Worm (Caenorhabditis elegans) whole organism, L4 larva: ENCODE data around the gene F19F10.3.

Source experiments
- F26F4.8 ChIP-seq: fragments of 200-800 bp; sonication (Bioruptor generic); conservative IDR thresholded peaks from 2 replicates; pipeline ENCODE4 v1.3.6; 2022; ENCODE audit warnings: missing genetic modification characterization, missing compliant biosample characterization
- fos-1 ChIP-seq: fragments of 150-350 bp; optimal IDR thresholded peaks from 2 replicates; lab custom pipeline; 2014; ENCODE audit warnings: missing biosample characterization, missing genetic modification characterization
- hif-1 ChIP-seq, 2 experiments: sonication (generic microtip); optimal IDR thresholded peaks; 2 replicates each; lab custom pipeline; 2016 to 2017; ENCODE audit warnings: missing compliant biosample characterization in 2 of 2, missing genetic modification characterization in 2 of 2, missing genetic modification reagents in 2 of 2, missing genotype in 2 of 2, mild to moderate bottlenecking in 1 of 2
- hlh-30 ChIP-seq: sonication (generic microtip); optimal IDR thresholded peaks from 2 replicates; lab custom pipeline; 2017; ENCODE audit warnings: antibody characterized with exemption, mild to moderate bottlenecking, missing genetic modification characterization, missing compliant biosample characterization; ENCODE audit not compliant: insufficient read depth
- nhr-237 ChIP-seq: sonication (generic microtip); optimal IDR thresholded peaks from 2 replicates; lab custom pipeline; 2017; ENCODE audit warnings: missing biosample characterization, missing genetic modification characterization
- nhr-28 ChIP-seq: fragments of 150-350 bp; optimal IDR thresholded peaks from 2 replicates; lab custom pipeline; 2014; ENCODE audit warnings: missing biosample characterization, missing genetic modification characterization
- nhr-76 ChIP-seq: fragments of 150-350 bp; optimal IDR thresholded peaks from 2 replicates; lab custom pipeline; 2014; ENCODE audit warnings: missing biosample characterization, missing genetic modification characterization
- nhr-77 ChIP-seq: fragments of 150-350 bp; optimal IDR thresholded peaks from 2 replicates; lab custom pipeline; 2014; ENCODE audit warnings: missing biosample characterization, missing genetic modification characterization
- spr-3 ChIP-seq: fragments of 200-800 bp; sonication (Bioruptor generic); optimal IDR thresholded peaks from 2 replicates; lab custom pipeline; 2018; ENCODE audit warnings: mild to moderate bottlenecking, missing genetic modification characterization, missing compliant biosample characterization
- unc-62 ChIP-seq, 3 experiments: fragments of 150-350 bp in 1 of 3; sonication (generic microtip); optimal IDR thresholded peaks in 2 of 3; peaks in 1 of 3; 1 replicate in 1 of 3; 2 replicates in 2 of 3; lab custom pipeline; 2014 to 2017; ENCODE audit warnings: missing biosample characterization in 3 of 3, missing genetic modification characterization in 3 of 3, missing genetic modification reagents in 3 of 3, missing genotype in 1 of 3
- ztf-11 ChIP-seq: fragments of 150-350 bp; optimal IDR thresholded peaks from 2 replicates; lab custom pipeline; 2014; ENCODE audit warnings: missing biosample characterization, missing genetic modification characterization

ce11 chrV:7543728-7544127 lies 8.2 kb upstream of the F19F10.3 start:
- TF ChIP-seq hif-1 (tag; optimal IDR thresholded peaks at IDR 0.05; lab: Kevin White, UChicago): no peak
- no peak for TF ChIP-seq F26F4.8 (GFP tag; lab: Robert Waterston, UW)
- no peak for TF ChIP-seq ztf-11
- no peak for TF ChIP-seq spr-3 (GFP tag; lab: Kevin White, UChicago)
- TF ChIP-seq unc-62 (GFP tag; optimal IDR thresholded peaks at IDR 0.05 in 1 of 2; lab: Kevin White, UChicago): peak in 1 of 2 experiments; percentile 87
- TF ChIP-seq unc-62 (tag; optimal IDR thresholded peaks at IDR 0.05; lab: Kevin White, UChicago): no peak
- TF ChIP-seq nhr-77 (tag; lab: Kevin White, UChicago): no peak
- TF ChIP-seq nhr-76: no peak
- TF ChIP-seq nhr-237 (tag; lab: Kevin White, UChicago): no peak
- TF ChIP-seq fos-1 (tag; lab: Kevin White, UChicago): no peak
- TF ChIP-seq nhr-28 (tag; lab: Kevin White, UChicago): peak; percentile 10
- TF ChIP-seq hlh-30 (tag; lab: Kevin White, UChicago): no peak
